Worm (Caenorhabditis elegans): ENCODE data around the gene clec-147.
A peak's percentile ranks its signal among the peaks of the same experiment; 100 is the strongest.

clec-147 gene

DNA sequence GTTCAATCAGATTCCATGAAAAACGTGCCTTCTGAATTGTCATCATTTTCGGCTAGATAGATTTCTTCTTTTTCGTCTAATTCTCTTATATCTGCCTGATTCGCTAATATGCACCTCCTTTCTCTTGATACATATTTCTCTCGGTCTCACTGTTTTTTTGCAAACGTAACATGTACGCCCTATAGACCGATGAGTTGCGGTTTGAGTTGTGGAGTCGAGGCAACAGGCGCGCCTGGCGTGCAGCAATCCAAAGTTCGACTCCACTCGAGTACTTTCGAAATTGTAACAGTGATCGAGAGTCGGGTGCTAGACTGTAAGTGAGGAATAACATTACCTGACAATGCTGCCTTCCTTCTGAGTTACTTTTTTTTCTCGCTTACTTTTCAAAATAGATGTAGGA is 40.8 kb downstream of the clec-147 start (continued):
- TF ChIP-seq hif-1 (tag; optimal IDR thresholded peaks at IDR 0.05) (peak; percentile 89 to 95), unc-130 (GFP tag; optimal IDR thresholded peaks at IDR 0.05) (peak; percentile 92), lin-15B (tag; optimal IDR thresholded peaks at IDR 0.05) (no peak), ZK546.5 (tag; optimal IDR thresholded peaks at IDR 0.05) (no peak), ama-1 (optimal IDR thresholded peaks at IDR 0.05) (no peak), aha-1 (tag) (peak; percentile 99), php-3 (GFP tag; IDR thresholded peaks at IDR 0.05) (peak; percentile 71), mdt-29 (GFP tag; IDR thresholded peaks at IDR 0.05) (peak; percentile 77; the same call in 1 of the 2 replicates), arid-1 (GFP tag; conservative IDR thresholded peaks at IDR 0.05) (peak; percentile 87), unc-39 (tag; optimal IDR thresholded peaks at IDR 0.05) (no peak), Y75B8A.6 (GFP tag; IDR thresholded peaks at IDR 0.05) (peak; percentile 44; the same call in 1 of the 2 replicates), mep-1 (tag; optimal IDR thresholded peaks at IDR 0.05) (peak; percentile 83), tra-1 (GFP tag; IDR thresholded peaks at IDR 0.05) (peak; percentile 90), nhr-102 (tag; optimal IDR thresholded peaks at IDR 0.05) (peak; percentile 89), T26A8.4 (GFP tag; IDR thresholded peaks at IDR 0.05) (peak; percentile 88), dmd-8 (GFP tag; IDR thresholded peaks at IDR 0.05) (peak; percentile 98), spr-1 (tag; optimal IDR thresholded peaks at IDR 0.05) (peak; percentile 87), skn-1 (tag; optimal IDR thresholded peaks at IDR 0.05) (no peak), lsy-2 (tag; optimal IDR thresholded peaks at IDR 0.05) (peak; percentile 39 to 84), hmg-1.1 (GFP tag; IDR thresholded peaks at IDR 0.05) (peak; percentile 86), nhr-111 (GFP tag; optimal IDR thresholded peaks at IDR 0.05) (peak; percentile 83), fos-1 (tag; optimal IDR thresholded peaks at IDR 0.05) (no peak), Y48G9A.11 (GFP tag; IDR thresholded peaks at IDR 0.05) (peak; percentile 81), vab-7 (GFP tag; IDR thresholded peaks at IDR 0.05) (peak; percentile 91), lim-7 (GFP tag; IDR thresholded peaks at IDR 0.05) (peak; percentile 97), egl-43 (GFP tag; IDR thresholded peaks at IDR 0.05) (peak; percentile 97), spr-3 (GFP tag; optimal IDR thresholded peaks at IDR 0.05) (peak; percentile 83), D1046.2 (GFP tag; IDR thresholded peaks at IDR 0.05) (peak; percentile 87), aly-2 (tag; optimal IDR thresholded peaks at IDR 0.05) (no peak), dpl-1 (GFP tag; optimal IDR thresholded peaks at IDR 0.05) (peak; percentile 68), unc-62 (GFP tag; optimal IDR thresholded peaks at IDR 0.05 in 1 of 2) (peak in 1 of 2 experiments; percentile 93), unc-62 (tag; optimal IDR thresholded peaks at IDR 0.05) (no peak), ceh-32 (tag; optimal IDR thresholded peaks at IDR 0.05; ENCODE audit: poor library complexity) (no peak), zfp-2 (tag; optimal IDR thresholded peaks at IDR 0.05) (peak; percentile 69), daf-19 (GFP tag; conservative IDR thresholded peaks at IDR 0.05) (peak; percentile 95), daf-8 (GFP tag; IDR thresholded peaks at IDR 0.05) (0 out of 2 replicates have a peak, but pooled peaks have one; percentile 58), ceh-82 (tag; optimal IDR thresholded peaks at IDR 0.05) (no peak), egl-27 (tag; optimal IDR thresholded peaks at IDR 0.05) (no peak), R02D3.7 (tag; optimal IDR thresholded peaks at IDR 0.05) (peak; percentile 7), zfp-3 (GFP tag; conservative IDR thresholded peaks at IDR 0.05) (peak; percentile 86), ceh-20 (GFP tag; IDR thresholded peaks at IDR 0.05) (peak; percentile 78), F26F4.8 (GFP tag; conservative IDR thresholded peaks at IDR 0.05) (peak; percentile 94), ces-1 (GFP tag; optimal IDR thresholded peaks at IDR 0.05) (no peak), ceh-44 (GFP tag; IDR thresholded peaks at IDR 0.05) (peak; percentile 90), T20F7.1 (GFP tag; optimal IDR thresholded peaks at IDR 0.05) (peak; percentile 74), daf-12 (tag; optimal IDR thresholded peaks at IDR 0.05) (no peak), pqm-1 (tag; optimal IDR thresholded peaks at IDR 0.05) (peak; percentile 32), nhr-77 (tag; optimal IDR thresholded peaks at IDR 0.05) (peak; percentile 96), F10B5.3 (tag; optimal IDR thresholded peaks at IDR 0.05) (peak; percentile 57), dve-1 (tag; optimal IDR thresholded peaks at IDR 0.05; ENCODE audit: insufficient read depth) (peak; percentile 90), lin-29 (GFP tag; IDR thresholded peaks at IDR 0.05) (peak; percentile 63), lin-1 (GFP tag; IDR thresholded peaks at IDR 0.05) (peak; percentile 87)
